Fruit fly (Drosophila melanogaster): Measurements from ENCODE around the gene CG15387.

DNA sequence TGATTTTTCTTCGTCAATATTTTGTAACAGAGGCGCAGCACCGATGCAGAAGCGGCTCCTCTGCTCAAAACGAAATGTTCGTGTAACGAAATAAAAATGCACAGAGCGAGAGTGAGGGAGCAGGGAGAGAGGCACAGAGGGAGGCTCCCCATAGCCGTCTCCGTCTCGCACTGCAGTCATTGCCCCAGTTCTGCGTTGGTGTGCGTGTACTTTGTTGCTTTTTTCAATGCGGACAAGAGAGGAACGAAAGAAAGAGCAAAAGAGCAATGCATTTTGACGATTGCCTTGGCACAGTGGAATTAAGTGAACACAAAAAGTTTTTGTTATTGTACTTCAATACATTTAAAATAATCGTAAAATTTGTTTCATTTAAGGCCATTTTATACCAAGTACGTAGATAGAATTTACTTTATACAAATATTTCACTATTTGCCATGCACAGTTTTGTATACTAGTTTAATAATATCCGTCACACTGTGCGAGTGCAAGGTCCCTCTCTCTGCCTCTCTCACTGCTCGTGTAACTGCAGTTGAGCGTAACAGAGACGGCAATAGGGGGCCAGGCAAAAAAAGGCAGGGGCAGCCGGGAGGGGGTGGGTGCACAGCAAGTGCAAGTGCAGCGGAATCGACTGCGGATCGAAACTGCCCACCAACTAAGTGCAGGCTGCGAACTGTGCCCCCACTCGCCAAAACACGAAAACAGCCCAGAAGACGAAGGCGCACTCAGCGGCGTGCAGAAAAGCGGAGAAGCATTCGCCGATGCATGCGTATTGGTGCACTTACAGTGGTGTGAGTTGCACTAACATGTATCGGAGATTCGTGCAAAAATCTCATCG is 23.9 kb downstream of the CG15387 start:
- TF ChIP-seq bab1 (GFP tag; optimal IDR thresholded peaks at IDR 0.05) = peak; percentile 100
- TF ChIP-seq ovo (GFP tag; optimal IDR thresholded peaks at IDR 0.05) = peak; percentile 88
- TF ChIP-seq kay (GFP tag; ENCODE audit: borderline replicate concordance) = peak; percentile 97
- TF ChIP-seq cnc (optimal IDR thresholded peaks at IDR 0.05) = no peak
- TF ChIP-seq CG5204 (GFP tag; optimal IDR thresholded peaks at IDR 0.05) = peak; percentile 100
- peak; percentile 100 for TF ChIP-seq tj (GFP tag; optimal IDR thresholded peaks at IDR 0.05)
- TF ChIP-seq Crg-1 (GFP tag; optimal IDR thresholded peaks at IDR 0.05) = peak; percentile 99
- TF ChIP-seq Mnt (GFP tag; optimal IDR thresholded peaks at IDR 0.05) = peak; percentile 96
- TF ChIP-seq CG33017 (tag; optimal IDR thresholded peaks at IDR 0.05) = peak; percentile 100
- TF ChIP-seq CG11617 (GFP tag; optimal IDR thresholded peaks at IDR 0.05) = peak; percentile 100

Measured in whole organism, adult.